Worm (Caenorhabditis elegans): ENCODE results near the gene F18E3.12.

DNA sequence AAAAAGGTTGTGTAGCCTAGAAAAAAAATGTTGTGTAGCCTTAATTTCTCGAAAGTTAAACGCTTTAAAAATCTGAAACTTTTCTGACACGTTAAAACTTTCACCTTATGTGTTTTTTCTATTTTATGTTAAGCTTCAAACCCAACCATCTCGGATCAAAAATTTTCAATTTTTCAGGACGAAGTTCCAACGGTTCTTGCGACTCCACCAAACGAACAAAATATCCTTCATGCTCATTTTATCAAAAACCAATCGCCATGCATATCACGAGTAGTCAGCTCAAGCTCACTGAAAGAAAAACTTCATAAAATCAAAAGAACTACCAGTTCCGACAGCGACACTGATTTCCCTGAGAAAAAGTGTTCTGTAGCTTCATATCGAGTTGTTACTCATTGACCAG lies 21.7 kb downstream of the F18E3.12 start:
- TF ChIP-seq B0310.2 (tag; optimal IDR thresholded peaks at IDR 0.05) (no peak), ama-1 (optimal IDR thresholded peaks at IDR 0.05) (no peak), tbx-37 (GFP tag; conservative IDR thresholded peaks at IDR 0.05) (no peak), aly-1 (tag; optimal IDR thresholded peaks at IDR 0.05) (no peak), hmbx-1 (tag; optimal IDR thresholded peaks at IDR 0.05) (no peak)
